Worm (Caenorhabditis elegans): ENCODE results near the gene cah-1.

- no peak for TF ChIP-seq him-1 (tag; optimal IDR thresholded peaks at IDR 0.05)
- no peak for TF ChIP-seq dao-5 (tag; optimal IDR thresholded peaks at IDR 0.05)
Measured at ce11 chrIII:5042112-5042511, 43.3 kb downstream of the cah-1 start, which contains the start of gene nlp-43.

Measured in whole organism, L4/young adult.